Worm (Caenorhabditis elegans) whole organism, L4 larva: Measurements from ENCODE around the gene lin-29.

Experiments used
- F44E2.7 ChIP-seq: fragments of 200-800 bp; sonication (Bioruptor generic); IDR thresholded peaks from 2 replicates; pipeline ENCODE4 v2.1.2; 2022; ENCODE audit warnings: missing genetic modification characterization, missing compliant biosample characterization
- T20F7.1 ChIP-seq: fragments of 200-800 bp; sonication (Bioruptor generic); optimal IDR thresholded peaks from 2 replicates; lab custom pipeline; 2018; ENCODE audit warnings: mild to moderate bottlenecking, missing genetic modification characterization, missing compliant biosample characterization
- Y5F2A.4 ChIP-seq: fragments of 200-800 bp; sonication (Bioruptor generic); optimal IDR thresholded peaks from 2 replicates; lab custom pipeline; 2018; ENCODE audit warnings: mild to moderate bottlenecking, missing genetic modification characterization, missing compliant biosample characterization
- ZK546.5 ChIP-seq, 2 experiments: sonication (generic microtip); optimal IDR thresholded peaks; 2 replicates each; lab custom pipeline; 2017; ENCODE audit warnings: missing biosample characterization in 2 of 2, missing genetic modification characterization in 2 of 2
- ceh-28 ChIP-seq: fragments of 150-350 bp; optimal IDR thresholded peaks from 2 replicates; lab custom pipeline; 2014; ENCODE audit warnings: missing biosample characterization, missing genetic modification reagents, missing genetic modification characterization
- ceh-82 ChIP-seq: sonication (generic microtip); optimal IDR thresholded peaks from 2 replicates; lab custom pipeline; 2017; ENCODE audit warnings: missing biosample characterization, missing genetic modification characterization
- ces-1 ChIP-seq: fragments of 150-350 bp; sonication (generic microtip); optimal IDR thresholded peaks from 4 replicates; lab custom pipeline; 2014; ENCODE audit warnings: missing biosample characterization, missing genetic modification reagents, missing genetic modification characterization
- daf-12 ChIP-seq: fragments of 150-350 bp; optimal IDR thresholded peaks from 2 replicates; lab custom pipeline; 2014; ENCODE audit warnings: missing biosample characterization, missing genetic modification reagents, missing genetic modification characterization
- dmd-9 ChIP-seq: fragments of 200-800 bp; sonication (Bioruptor generic); IDR thresholded peaks from 2 replicates; pipeline ENCODE4 v1.3.6; 2022; ENCODE audit warnings: missing genetic modification reagents, missing genetic modification characterization, missing compliant biosample characterization
- lin-15B ChIP-seq: fragments of 150-350 bp; sonication (generic microtip); optimal IDR thresholded peaks from 3 replicates; lab custom pipeline; 2014; ENCODE audit warnings: missing biosample characterization, missing genetic modification characterization
- mep-1 ChIP-seq: fragments of 150-350 bp; sonication (generic microtip); optimal IDR thresholded peaks from 3 replicates; lab custom pipeline; 2014; ENCODE audit warnings: missing biosample characterization, missing genetic modification characterization
- nhr-237 ChIP-seq: sonication (generic microtip); optimal IDR thresholded peaks from 2 replicates; lab custom pipeline; 2017; ENCODE audit warnings: missing biosample characterization, missing genetic modification characterization
- nhr-76 ChIP-seq: fragments of 150-350 bp; optimal IDR thresholded peaks from 2 replicates; lab custom pipeline; 2014; ENCODE audit warnings: missing biosample characterization, missing genetic modification characterization
- nhr-77 ChIP-seq: fragments of 150-350 bp; optimal IDR thresholded peaks from 2 replicates; lab custom pipeline; 2014; ENCODE audit warnings: missing biosample characterization, missing genetic modification characterization

DNA sequence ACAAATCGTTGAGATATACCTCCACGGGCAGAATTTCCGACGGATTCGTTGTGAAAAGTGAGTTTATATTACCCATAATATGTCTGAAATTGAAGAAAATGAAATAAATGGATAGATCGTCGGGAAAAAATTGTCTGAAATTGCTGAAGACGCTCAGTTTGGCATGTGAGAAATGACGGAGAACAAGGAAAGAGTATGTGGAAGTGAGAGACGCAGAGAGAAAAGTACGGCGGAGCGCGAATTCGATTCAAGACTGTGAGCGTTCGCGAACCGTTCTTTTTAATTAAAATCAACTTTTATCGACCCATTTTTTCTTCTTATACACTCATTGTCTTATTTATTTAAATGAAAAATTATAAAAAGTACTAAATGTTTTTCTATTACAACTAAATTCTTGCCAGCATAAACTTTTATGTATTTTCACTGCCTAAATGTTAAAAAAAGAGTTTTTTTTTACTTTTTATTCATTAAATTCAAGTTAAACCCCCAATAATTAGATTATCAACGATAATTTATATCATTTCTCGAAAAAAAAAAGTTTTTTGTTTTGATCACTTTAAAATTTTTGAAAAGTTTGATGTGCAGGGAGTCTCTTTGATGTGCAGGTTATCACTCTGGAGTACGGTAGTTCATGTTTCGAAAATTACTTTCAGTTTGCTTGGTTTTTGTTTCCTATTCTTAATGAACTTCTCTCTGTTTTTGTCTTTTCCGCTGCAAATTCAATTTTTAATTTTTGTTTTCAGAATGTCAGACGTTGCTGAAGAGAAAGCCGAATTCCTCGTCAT lies 19.2 kb downstream of the lin-29 start, which contains the start of the genes vps-15 and hmg-12:
- TF ChIP-seq F44E2.7 (GFP tag; lab: Robert Waterston, UW) (no peak), T20F7.1 (no peak), nhr-237 (tag; lab: Kevin White, UChicago) (no peak), mep-1 (tag; lab: Kevin White, UChicago) (no peak), ces-1 (GFP tag; lab: Kevin White, UChicago) (no peak), ceh-28 (tag; lab: Kevin White, UChicago) (no peak), dmd-9 (GFP tag; lab: Robert Waterston, UW) (no peak), Y5F2A.4 (GFP tag; lab: Kevin White, UChicago) (no peak), nhr-77 (tag; lab: Kevin White, UChicago) (no peak), daf-12 (tag; lab: Kevin White, UChicago) (no peak), ceh-82 (tag; lab: Kevin White, UChicago) (no peak), lin-15B (no peak), nhr-76 (tag; lab: Kevin White, UChicago) (no peak), ZK546.5 (tag; optimal IDR thresholded peaks at IDR 0.05; lab: Kevin White, UChicago) (peak in 1 of 2 experiments; percentile 61)
